Worm (Caenorhabditis elegans): Measurements from ENCODE around the gene F38B2.2.
A peak's percentile ranks its signal among the peaks of the same experiment; 100 is the strongest.

F38B2.2 gene

ce11 chrX:11290528-11290927, 11.4 kb upstream of the F38B2.2 start:
- no peak for TF ChIP-seq nhr-11 (tag; optimal IDR thresholded peaks at IDR 0.05)
- TF ChIP-seq lin-39 (tag; optimal IDR thresholded peaks at IDR 0.05): no peak
- no peak for TF ChIP-seq ceh-9 (tag; optimal IDR thresholded peaks at IDR 0.05)
- no peak for TF ChIP-seq pha-4 (tag; optimal IDR thresholded peaks at IDR 0.05)
- TF ChIP-seq hmg-11 (tag; optimal IDR thresholded peaks at IDR 0.05): no peak
- TF ChIP-seq snpc-4 (tag; optimal IDR thresholded peaks at IDR 0.05): no peak
- no peak for TF ChIP-seq nhr-77 (tag; optimal IDR thresholded peaks at IDR 0.05)
- TF ChIP-seq unc-39 (tag; optimal IDR thresholded peaks at IDR 0.05): no peak
- no peak for TF ChIP-seq nhr-76 (tag; optimal IDR thresholded peaks at IDR 0.05)
- no peak for TF ChIP-seq egl-27 (tag; optimal IDR thresholded peaks at IDR 0.05)
- no peak for TF ChIP-seq fkh-2 (tag; optimal IDR thresholded peaks at IDR 0.05)
- no peak for TF ChIP-seq jun-1 (tag; optimal IDR thresholded peaks at IDR 0.05)
- no peak for TF ChIP-seq fkh-10 (GFP tag; optimal IDR thresholded peaks at IDR 0.05)
- no peak for TF ChIP-seq R02D3.7 (tag; optimal IDR thresholded peaks at IDR 0.05)
- no peak for TF ChIP-seq ceh-28 (tag; optimal IDR thresholded peaks at IDR 0.05)
- no peak for TF ChIP-seq unc-62 (GFP tag; optimal IDR thresholded peaks at IDR 0.05)
- no peak for TF ChIP-seq pqm-1 (tag; optimal IDR thresholded peaks at IDR 0.05)

ce11 chrX:11289925-11290324, 10.7 kb upstream of the F38B2.2 start:
- TF ChIP-seq nhr-23 (tag; optimal IDR thresholded peaks at IDR 0.05) (no peak), nhr-25 (tag; optimal IDR thresholded peaks at IDR 0.05) (no peak), unc-39 (tag; optimal IDR thresholded peaks at IDR 0.05) (no peak), nhr-77 (tag; optimal IDR thresholded peaks at IDR 0.05) (no peak), pqm-1 (tag; optimal IDR thresholded peaks at IDR 0.05) (peak; percentile 59), ztf-11 (tag; optimal IDR thresholded peaks at IDR 0.05) (no peak), elt-2 (tag; optimal IDR thresholded peaks at IDR 0.05) (peak; percentile 86), jun-1 (tag; optimal IDR thresholded peaks at IDR 0.05) (peak; percentile 6), daf-12 (tag; optimal IDR thresholded peaks at IDR 0.05) (no peak), nhr-237 (tag; optimal IDR thresholded peaks at IDR 0.05) (no peak), nfya-1 (tag; optimal IDR thresholded peaks at IDR 0.05; ENCODE audit: insufficient read depth) (no peak), ceh-82 (tag; optimal IDR thresholded peaks at IDR 0.05) (no peak), lsy-12 (tag; optimal IDR thresholded peaks at IDR 0.05) (no peak), unc-62 (GFP tag; optimal IDR thresholded peaks at IDR 0.05) (no peak)

- no peak for TF ChIP-seq ztf-11 (tag; optimal IDR thresholded peaks at IDR 0.05)
- TF ChIP-seq ZK546.5 (tag; optimal IDR thresholded peaks at IDR 0.05): no peak
- TF ChIP-seq nhr-12 (tag; optimal IDR thresholded peaks at IDR 0.05): no peak
- TF ChIP-seq sea-2 (GFP tag; optimal IDR thresholded peaks at IDR 0.05): no peak
- no peak for TF ChIP-seq lin-39 (tag; optimal IDR thresholded peaks at IDR 0.05)
- TF ChIP-seq lsy-12 (tag; optimal IDR thresholded peaks at IDR 0.05): no peak
- TF ChIP-seq fkh-10 (GFP tag; optimal IDR thresholded peaks at IDR 0.05): no peak
- TF ChIP-seq nhr-11 (tag; optimal IDR thresholded peaks at IDR 0.05): no peak
- TF ChIP-seq mdl-1 (tag; optimal IDR thresholded peaks at IDR 0.05): no peak
- no peak for TF ChIP-seq unc-62 (GFP tag; optimal IDR thresholded peaks at IDR 0.05)
- no peak for TF ChIP-seq tbx-2 (tag; optimal IDR thresholded peaks at IDR 0.05)
Observed at ce11 chrX:11287617-11288016, 8.4 kb upstream of the F38B2.2 start, which contains the start of gene F38B2.4. Gene F38B2.4, minus strand, starts transcription at chrX:11287717.

ce11 chrX:11286246-11286645, 7.1 kb upstream of the F38B2.2 start, which contains the start of gene F38B2.3:
Gene F38B2.3, minus strand, starts transcription at chrX:11286346.
- TF ChIP-seq lin-39 (tag; optimal IDR thresholded peaks at IDR 0.05) (no peak), jun-1 (tag; optimal IDR thresholded peaks at IDR 0.05) (no peak), ceh-9 (tag; optimal IDR thresholded peaks at IDR 0.05) (no peak), tbx-2 (tag; optimal IDR thresholded peaks at IDR 0.05) (no peak), egl-27 (tag; optimal IDR thresholded peaks at IDR 0.05) (no peak), egl-5 (tag; optimal IDR thresholded peaks at IDR 0.05) (no peak), mdl-1 (tag; optimal IDR thresholded peaks at IDR 0.05) (no peak), eor-1 (tag; optimal IDR thresholded peaks at IDR 0.05) (no peak), unc-62 (GFP tag; optimal IDR thresholded peaks at IDR 0.05) (no peak), nhr-43 (tag; optimal IDR thresholded peaks at IDR 0.05; ENCODE audit: poor library complexity, severe bottlenecking) (no peak), lsy-12 (tag; optimal IDR thresholded peaks at IDR 0.05) (no peak), R02D3.7 (tag; optimal IDR thresholded peaks at IDR 0.05) (no peak), ceh-28 (tag; optimal IDR thresholded peaks at IDR 0.05) (no peak), mml-1 (tag; optimal IDR thresholded peaks at IDR 0.05) (no peak), nhr-25 (tag; optimal IDR thresholded peaks at IDR 0.05) (no peak), elt-3 (tag; optimal IDR thresholded peaks at IDR 0.05) (no peak), nhr-28 (tag; optimal IDR thresholded peaks at IDR 0.05) (no peak)

Measured in whole organism, L3 larva.